Worm (Caenorhabditis elegans): ENCODE data around the gene T27E4.7.
A peak's percentile ranks its signal among the peaks of the same experiment; 100 is the strongest.

The T27E4.7 gene

ce11 chrV:9085845-9086244 lies 9.7 kb upstream of the T27E4.7 start (continued):
- TF ChIP-seq nhr-25 (tag; optimal IDR thresholded peaks at IDR 0.05) (peak; percentile 73), unc-62 (GFP tag; optimal IDR thresholded peaks at IDR 0.05) (no peak), ZK546.5 (tag; optimal IDR thresholded peaks at IDR 0.05) (no peak), pha-4 (tag; optimal IDR thresholded peaks at IDR 0.05) (no peak), unc-39 (tag; optimal IDR thresholded peaks at IDR 0.05) (no peak)

ce11 chrV:9084252-9084651 lies 8.1 kb upstream of the T27E4.7 start:
- no peak for TF ChIP-seq lsy-12 (tag; optimal IDR thresholded peaks at IDR 0.05)
- TF ChIP-seq nhr-23 (tag; optimal IDR thresholded peaks at IDR 0.05): peak; percentile 37
- no peak for TF ChIP-seq ZK546.5 (tag; optimal IDR thresholded peaks at IDR 0.05)
- TF ChIP-seq zag-1 (tag; optimal IDR thresholded peaks at IDR 0.05): no peak
- TF ChIP-seq nhr-25 (tag; optimal IDR thresholded peaks at IDR 0.05): peak; percentile 12
- TF ChIP-seq nhr-43 (tag; optimal IDR thresholded peaks at IDR 0.05; ENCODE audit: poor library complexity, severe bottlenecking): peak; percentile 11

ce11 chrV:9082350-9082749 lies 6.2 kb upstream of the T27E4.7 start:
- no peak for TF ChIP-seq zag-1 (tag; optimal IDR thresholded peaks at IDR 0.05)
- TF ChIP-seq lin-39 (tag; optimal IDR thresholded peaks at IDR 0.05): no peak
- TF ChIP-seq nhr-23 (tag; optimal IDR thresholded peaks at IDR 0.05): peak; percentile 3
- no peak for TF ChIP-seq nhr-12 (tag; optimal IDR thresholded peaks at IDR 0.05)
- no peak for TF ChIP-seq fos-1 (tag; optimal IDR thresholded peaks at IDR 0.05)
- TF ChIP-seq nhr-25 (tag; optimal IDR thresholded peaks at IDR 0.05): peak; percentile 32
- no peak for TF ChIP-seq nhr-76 (tag; optimal IDR thresholded peaks at IDR 0.05)
- no peak for TF ChIP-seq pha-4 (tag; optimal IDR thresholded peaks at IDR 0.05)
- TF ChIP-seq nhr-237 (tag; optimal IDR thresholded peaks at IDR 0.05): no peak

ce11 chrV:9081410-9081809 lies 5.3 kb upstream of the T27E4.7 start:
- TF ChIP-seq pqm-1 (tag; optimal IDR thresholded peaks at IDR 0.05) (peak; percentile 80), jun-1 (tag; optimal IDR thresholded peaks at IDR 0.05) (peak; percentile 2), pha-4 (tag; optimal IDR thresholded peaks at IDR 0.05) (peak; percentile 75), elt-2 (tag; optimal IDR thresholded peaks at IDR 0.05) (peak; percentile 67), elt-1 (tag; optimal IDR thresholded peaks at IDR 0.05) (no peak), nhr-67 (tag; optimal IDR thresholded peaks at IDR 0.05) (no peak), nfya-1 (tag; optimal IDR thresholded peaks at IDR 0.05; ENCODE audit: insufficient read depth) (peak; percentile 38)

ce11 chrV:9079965-9080432 lies 3.9 kb upstream of the T27E4.7 start:
- TF ChIP-seq pha-4 (tag; optimal IDR thresholded peaks at IDR 0.05) (peak; percentile 62), R02D3.7 (tag; optimal IDR thresholded peaks at IDR 0.05) (no peak), elt-2 (tag; optimal IDR thresholded peaks at IDR 0.05) (peak; percentile 99), pqm-1 (tag; optimal IDR thresholded peaks at IDR 0.05) (peak; percentile 93), elt-3 (tag; optimal IDR thresholded peaks at IDR 0.05) (no peak), daf-12 (tag; optimal IDR thresholded peaks at IDR 0.05) (no peak), jun-1 (tag; optimal IDR thresholded peaks at IDR 0.05) (peak; percentile 68)

ce11 chrV:9078815-9079525 lies 2.8 kb upstream of the T27E4.7 start:
- TF ChIP-seq R02D3.7 (tag; optimal IDR thresholded peaks at IDR 0.05) (no peak), hmg-11 (tag; optimal IDR thresholded peaks at IDR 0.05) (no peak), pqm-1 (tag; optimal IDR thresholded peaks at IDR 0.05) (peak; percentile 68), jun-1 (tag; optimal IDR thresholded peaks at IDR 0.05) (peak; percentile 8), lin-39 (tag; optimal IDR thresholded peaks at IDR 0.05) (no peak), elt-2 (tag; optimal IDR thresholded peaks at IDR 0.05) (peak; percentile 95), egl-5 (tag; optimal IDR thresholded peaks at IDR 0.05) (no peak), daf-12 (tag; optimal IDR thresholded peaks at IDR 0.05) (no peak), snpc-4 (tag; optimal IDR thresholded peaks at IDR 0.05) (no peak), ceh-82 (tag; optimal IDR thresholded peaks at IDR 0.05) (no peak), elt-1 (tag; optimal IDR thresholded peaks at IDR 0.05) (no peak), ZK546.5 (tag; optimal IDR thresholded peaks at IDR 0.05) (no peak), nhr-43 (tag; optimal IDR thresholded peaks at IDR 0.05; ENCODE audit: poor library complexity, severe bottlenecking) (peak; percentile 46), lin-15B (tag; optimal IDR thresholded peaks at IDR 0.05) (no peak), fkh-2 (tag; optimal IDR thresholded peaks at IDR 0.05) (no peak), eor-1 (tag; optimal IDR thresholded peaks at IDR 0.05) (no peak), nhr-28 (tag; optimal IDR thresholded peaks at IDR 0.05) (no peak), nhr-25 (tag; optimal IDR thresholded peaks at IDR 0.05) (peak; percentile 1), fkh-10 (GFP tag; optimal IDR thresholded peaks at IDR 0.05) (no peak), unc-62 (GFP tag; optimal IDR thresholded peaks at IDR 0.05) (no peak), fos-1 (tag; optimal IDR thresholded peaks at IDR 0.05) (no peak), nfya-1 (tag; optimal IDR thresholded peaks at IDR 0.05; ENCODE audit: insufficient read depth) (peak; percentile 3), aly-2 (tag; optimal IDR thresholded peaks at IDR 0.05) (no peak), ceh-28 (tag; optimal IDR thresholded peaks at IDR 0.05) (no peak), ztf-11 (tag; optimal IDR thresholded peaks at IDR 0.05) (no peak), nhr-77 (tag; optimal IDR thresholded peaks at IDR 0.05) (no peak), skn-1 (tag; optimal IDR thresholded peaks at IDR 0.05) (peak; percentile 43), nhr-67 (tag; optimal IDR thresholded peaks at IDR 0.05) (no peak), nhr-11 (tag; optimal IDR thresholded peaks at IDR 0.05) (no peak)
